Fruit fly (Drosophila melanogaster) whole organism, prepupa: ENCODE results near the gene Eip78C.

Source experiments
- Blimp-1 ChIP-seq: fragments of 200-800 bp; sonication (Bioruptor generic); optimal IDR thresholded peaks from 3 replicates; lab custom pipeline; 2017; ENCODE audit warnings: missing biosample characterization, missing genetic modification characterization, mild to moderate bottlenecking, moderate library complexity, missing genetic modification reagents
- CG10631 ChIP-seq: fragments of 200-800 bp; sonication (Bioruptor generic); optimal IDR thresholded peaks from 2 replicates; lab custom pipeline; 2016; ENCODE audit warnings: missing biosample characterization, missing genetic modification characterization
- CG6808 ChIP-seq: fragments of 200-800 bp; sonication (Bioruptor generic); optimal IDR thresholded peaks from 3 replicates; lab custom pipeline; 2017; ENCODE audit warnings: missing biosample characterization, missing genetic modification characterization, mild to moderate bottlenecking, moderate library complexity, missing genetic modification reagents
- CG9139 ChIP-seq: fragments of 200-800 bp; sonication (Bioruptor generic); optimal IDR thresholded peaks from 3 replicates; lab custom pipeline; 2017; ENCODE audit warnings: missing biosample characterization, mild to moderate bottlenecking, missing genetic modification characterization
- Met ChIP-seq: fragments of 200-800 bp; sonication (Bioruptor generic); optimal IDR thresholded peaks from 3 replicates; lab custom pipeline; 2016; ENCODE audit warnings: missing biosample characterization, missing genetic modification characterization
- Smox ChIP-seq: fragments of 200-800 bp; sonication (Bioruptor generic); optimal IDR thresholded peaks from 3 replicates; lab custom pipeline; 2016; ENCODE audit warnings: missing biosample characterization, missing genetic modification characterization
- achi ChIP-seq: fragments of 200-800 bp; sonication (Bioruptor generic); optimal IDR thresholded peaks from 3 replicates; lab custom pipeline; 2016; ENCODE audit warnings: missing biosample characterization, missing genetic modification characterization

DNA sequence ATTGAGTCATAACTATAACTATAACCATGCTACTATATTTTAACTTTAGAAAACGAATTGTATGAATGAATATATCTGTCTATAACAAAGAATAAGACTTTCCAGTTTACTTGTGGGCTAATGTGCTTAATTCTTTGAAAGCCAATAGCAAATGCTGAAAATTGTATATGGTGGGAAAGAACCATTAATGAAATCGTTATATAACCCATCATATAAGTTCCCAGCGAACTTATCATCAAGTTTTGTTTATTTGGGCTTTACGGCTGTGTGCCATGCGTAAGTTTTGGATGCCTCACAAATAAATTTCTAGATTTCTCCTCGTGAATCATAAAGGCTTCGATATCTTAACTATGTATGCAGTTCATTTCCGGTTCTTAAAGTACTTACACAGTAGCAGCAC is 57.4 kb downstream of the Eip78C start:
- TF ChIP-seq CG6808 (GFP tag; lab: Kevin White, UChicago) (no peak), CG9139 (GFP tag; lab: Kevin White, UChicago) (no peak), CG10631 (GFP tag; lab: Kevin White, UChicago) (no peak), Met (GFP tag; lab: Kevin White, UChicago) (no peak), achi (no peak), Smox (GFP tag; lab: Kevin White, UChicago) (no peak), Blimp-1 (GFP tag; lab: Kevin White, UChicago) (no peak)
